Fruit fly (Drosophila melanogaster) whole organism, embryonic: ENCODE data around the gene Muc68D.

Experiments used
- Atf6 ChIP-seq: fragments of 200-800 bp; sonication (Bioruptor generic); IDR thresholded peaks from 2 replicates; pipeline ENCODE4 v1.3.6; 2022; ENCODE audit warnings: missing biosample characterization, missing genetic modification characterization
- Bteb2 ChIP-seq: fragments of 200-800 bp; sonication (Bioruptor generic); optimal IDR thresholded peaks from 2 replicates; lab custom pipeline; 2016; ENCODE audit warnings: missing biosample characterization, missing genetic modification characterization
- CG10209 ChIP-seq: fragments of 200-800 bp; sonication (Bioruptor generic); optimal IDR thresholded peaks from 3 replicates; lab custom pipeline; 2017; ENCODE audit warnings: missing biosample characterization, mild to moderate bottlenecking, missing genetic modification characterization, missing genetic modification reagents
- CG11456 ChIP-seq: fragments of 200-800 bp; sonication (Bioruptor generic); IDR thresholded peaks from 3 replicates; pipeline ENCODE4 v1.3.6; 2022; ENCODE audit warnings: missing biosample characterization, missing genetic modification characterization
- CG11504 ChIP-seq: fragments of 200-800 bp; sonication (Bioruptor generic); optimal IDR thresholded peaks from 3 replicates; lab custom pipeline; 2019; ENCODE audit warnings: missing biosample characterization, mild to moderate bottlenecking, missing genetic modification characterization, moderate library complexity
- CG11695 ChIP-seq: fragments of 200-800 bp; sonication (Bioruptor generic); IDR thresholded peaks from 3 replicates; pipeline ENCODE4 v1.3.6; 2022; ENCODE audit warnings: missing biosample characterization, missing genetic modification characterization
- CG12659 ChIP-seq: fragments of 200-800 bp; sonication (Bioruptor generic); optimal IDR thresholded peaks from 3 replicates; lab custom pipeline; 2017; ENCODE audit warnings: mild to moderate bottlenecking, missing biosample characterization, missing genetic modification reagents, missing genetic modification characterization
- CG12769 ChIP-seq: fragments of 200-800 bp; sonication (Bioruptor generic); optimal IDR thresholded peaks from 2 replicates; lab custom pipeline; 2019; ENCODE audit warnings: missing biosample characterization, mild to moderate bottlenecking, missing genetic modification characterization, moderate library complexity
- CG13296 ChIP-seq: fragments of 200-800 bp; sonication (Bioruptor generic); optimal IDR thresholded peaks from 3 replicates; lab custom pipeline; 2018; ENCODE audit warnings: missing biosample characterization, mild to moderate bottlenecking, missing genetic modification characterization
- CG13624 ChIP-seq: fragments of 200-800 bp; sonication (Bioruptor generic); optimal IDR thresholded peaks from 2 replicates; lab custom pipeline; 2016; ENCODE audit warnings: missing biosample characterization, missing genetic modification characterization
- CG14441 ChIP-seq: fragments of 200-800 bp; sonication (Bioruptor generic); IDR thresholded peaks from 2 replicates; pipeline ENCODE4 v1.3.6; 2022; ENCODE audit warnings: missing biosample characterization, missing genetic modification characterization
- CG1832 ChIP-seq: fragments of 200-800 bp; sonication (Bioruptor generic); optimal IDR thresholded peaks from 2 replicates; lab custom pipeline; 2017; ENCODE audit warnings: missing biosample characterization, mild to moderate bottlenecking, missing genetic modification characterization, inconsistent platforms
- CG18476 ChIP-seq: fragments of 200-800 bp; sonication (Bioruptor generic); optimal IDR thresholded peaks from 2 replicates; lab custom pipeline; 2016; ENCODE audit warnings: missing biosample characterization, mild to moderate bottlenecking, missing genetic modification characterization
- CG32532 ChIP-seq: fragments of 200-800 bp; sonication (Bioruptor generic); IDR thresholded peaks from 2 replicates; pipeline ENCODE4 v1.3.6; 2022; ENCODE audit warnings: missing biosample characterization, missing genetic modification characterization
- CG4820 ChIP-seq: fragments of 200-800 bp; sonication (Bioruptor generic); optimal IDR thresholded peaks from 3 replicates; lab custom pipeline; 2016; ENCODE audit warnings: missing biosample characterization, missing genetic modification characterization
- CG6272 ChIP-seq: fragments of 200-800 bp; sonication (Bioruptor generic); IDR thresholded peaks from 2 replicates; pipeline ENCODE4 v1.3.6; 2022; ENCODE audit warnings: missing biosample characterization, missing genetic modification characterization
- CG8478 ChIP-seq: fragments of >200 bp; optimal IDR thresholded peaks from 2 replicates; lab custom pipeline; 2018
- CG9817 ChIP-seq: fragments of 200-800 bp; sonication (Bioruptor generic); optimal IDR thresholded peaks from 2 replicates; lab custom pipeline; 2018; ENCODE audit warnings: missing biosample characterization, mild to moderate bottlenecking, missing genetic modification characterization, moderate library complexity
- CHES-1-like ChIP-seq: fragments of 200-800 bp; sonication (Bioruptor generic); optimal IDR thresholded peaks from 2 replicates; lab custom pipeline; 2016; ENCODE audit warnings: missing biosample characterization, missing genetic modification characterization
- Camta ChIP-seq: fragments of 200-800 bp; sonication (Bioruptor generic); optimal IDR thresholded peaks from 2 replicates; lab custom pipeline; 2016; ENCODE audit warnings: missing biosample characterization, missing genetic modification characterization
- Chrac-16 ChIP-seq: fragments of 200-800 bp; sonication (Bioruptor generic); optimal IDR thresholded peaks from 3 replicates; lab custom pipeline; 2016; ENCODE audit warnings: missing biosample characterization, missing genetic modification characterization
- CoRest ChIP-seq: fragments of 200-800 bp; sonication (Bioruptor generic); optimal IDR thresholded peaks from 3 replicates; lab custom pipeline; 2018; ENCODE audit warnings: missing biosample characterization, mild to moderate bottlenecking, missing genetic modification characterization, moderate library complexity
- CrebB ChIP-seq: fragments of 200-800 bp; sonication (Bioruptor generic); optimal IDR thresholded peaks from 3 replicates; lab custom pipeline; 2018; ENCODE audit warnings: missing biosample characterization, mild to moderate bottlenecking, missing genetic modification characterization
- Dip3 ChIP-seq: fragments of 200-800 bp; sonication (Bioruptor generic); optimal IDR thresholded peaks from 3 replicates; lab custom pipeline; 2016; ENCODE audit warnings: missing biosample characterization, missing genetic modification characterization
- E2f2 ChIP-seq: fragments of 200-800 bp; sonication (Bioruptor generic); IDR thresholded peaks from 2 replicates; pipeline ENCODE4 v1.3.6; 2022; ENCODE audit warnings: missing biosample characterization, missing genetic modification characterization
- H15 ChIP-seq: fragments of 200-800 bp; sonication (Bioruptor generic); IDR thresholded peaks from 3 replicates; pipeline ENCODE4 v1.3.6; 2022; ENCODE audit warnings: missing biosample characterization, missing genetic modification characterization
- Hand ChIP-seq: fragments of 200-800 bp; sonication (Bioruptor generic); optimal IDR thresholded peaks from 2 replicates; lab custom pipeline; 2017; ENCODE audit warnings: mild to moderate bottlenecking, missing biosample characterization, missing genetic modification reagents, missing genetic modification characterization
- Lpt ChIP-seq: fragments of >200 bp; optimal IDR thresholded peaks from 2 replicates; lab custom pipeline; 2018; ENCODE audit warnings: missing biosample characterization, missing genetic modification characterization
- Meics ChIP-seq: fragments of 200-800 bp; sonication (Bioruptor generic); optimal IDR thresholded peaks from 2 replicates; lab custom pipeline; 2017; ENCODE audit warnings: missing biosample characterization, mild to moderate bottlenecking, missing genetic modification characterization
- Pdp1 ChIP-seq, 2 experiments: fragments of 200-800 bp; sonication (Bioruptor generic); optimal IDR thresholded peaks; 3 replicates each; lab custom pipeline; 2016; ENCODE audit warnings: missing biosample characterization in 2 of 2, missing genetic modification characterization in 2 of 2, mild to moderate bottlenecking in 1 of 2, moderate library complexity in 1 of 2
- Rfx ChIP-seq: fragments of 200-800 bp; sonication (Bioruptor generic); IDR thresholded peaks from 2 replicates; pipeline ENCODE4 v1.3.6; 2022; ENCODE audit warnings: missing biosample characterization, missing genetic modification characterization
- Rx ChIP-seq: fragments of 200-800 bp; sonication (Bioruptor generic); IDR thresholded peaks from 2 replicates; pipeline ENCODE4 v1.3.6; 2022; ENCODE audit warnings: missing biosample characterization, missing genetic modification characterization
- Sox102F ChIP-seq: fragments of 200-800 bp; sonication (Bioruptor generic); optimal IDR thresholded peaks from 2 replicates; lab custom pipeline; 2018; ENCODE audit warnings: missing biosample characterization, mild to moderate bottlenecking, missing genetic modification characterization, moderate library complexity
- al ChIP-seq: fragments of 200-800 bp; sonication (Bioruptor generic); IDR thresholded peaks from 2 replicates; pipeline ENCODE4 v1.3.6; 2022; ENCODE audit warnings: missing biosample characterization, missing genetic modification characterization
- bcd ChIP-seq: fragments of 200-800 bp; sonication (Bioruptor generic); optimal IDR thresholded peaks from 2 replicates; lab custom pipeline; 2017; ENCODE audit warnings: missing biosample characterization, mild to moderate bottlenecking, missing genetic modification characterization
- caup ChIP-seq: fragments of 200-800 bp; sonication (Bioruptor generic); optimal IDR thresholded peaks from 3 replicates; lab custom pipeline; 2017; ENCODE audit warnings: missing biosample characterization, mild to moderate bottlenecking, missing genetic modification characterization, moderate library complexity; ENCODE audit not compliant: severe bottlenecking
- dpn ChIP-seq, 2 experiments: fragments of 200-800 bp; sonication (Bioruptor generic); optimal IDR thresholded peaks; 3 replicates each; lab custom pipeline; 2016; ENCODE audit warnings: missing biosample characterization in 2 of 2, missing genetic modification characterization in 2 of 2
- fd96Cb ChIP-seq: fragments of 200-800 bp; sonication (Bioruptor generic); optimal IDR thresholded peaks from 2 replicates; lab custom pipeline; 2018; ENCODE audit warnings: missing biosample characterization, mild to moderate bottlenecking, missing genetic modification characterization, moderate library complexity
- grau ChIP-seq: fragments of 200-800 bp; optimal IDR thresholded peaks from 3 replicates; lab custom pipeline; 2019; ENCODE audit warnings: missing biosample characterization, mild to moderate bottlenecking, missing genetic modification characterization, moderate library complexity
- ken ChIP-seq: fragments of 200-800 bp; sonication (Bioruptor generic); IDR thresholded peaks from 3 replicates; pipeline ENCODE4 v1.3.6; 2022; ENCODE audit warnings: missing biosample characterization, missing genetic modification characterization
- maf-S ChIP-seq: fragments of 200-800 bp; sonication (Bioruptor generic); optimal IDR thresholded peaks from 2 replicates; lab custom pipeline; 2016; ENCODE audit warnings: missing biosample characterization, missing genetic modification characterization
- phol ChIP-seq: fragments of 200-800 bp; sonication (Bioruptor generic); optimal IDR thresholded peaks from 3 replicates; lab custom pipeline; 2018; ENCODE audit warnings: missing biosample characterization, mild to moderate bottlenecking, missing genetic modification characterization, moderate library complexity
- pum ChIP-seq: fragments of 200-800 bp; sonication (Bioruptor generic); optimal IDR thresholded peaks from 2 replicates; lab custom pipeline; 2016; ENCODE audit warnings: missing biosample characterization, missing genetic modification characterization
- sd ChIP-seq: fragments of 200-800 bp; sonication (Bioruptor generic); optimal IDR thresholded peaks from 3 replicates; lab custom pipeline; 2018; ENCODE audit warnings: missing biosample characterization, mild to moderate bottlenecking, missing genetic modification characterization, moderate library complexity
- sens ChIP-seq: fragments of 200-800 bp; sonication (Bioruptor generic); peaks from one replicate; lab custom pipeline; 2016; ENCODE audit warnings: missing biosample characterization, missing genetic modification characterization
- seq ChIP-seq: fragments of 200-800 bp; sonication (Bioruptor generic); IDR thresholded peaks from 2 replicates; pipeline ENCODE4 v1.3.6; 2022; ENCODE audit warnings: missing biosample characterization, missing genetic modification characterization
- so ChIP-seq: fragments of 200-800 bp; sonication (Bioruptor generic); IDR thresholded peaks from 3 replicates; pipeline ENCODE4 v1.3.6; 2022; ENCODE audit warnings: missing biosample characterization, missing genetic modification characterization
- sob ChIP-seq: fragments of 200-800 bp; sonication (Bioruptor generic); IDR thresholded peaks from 2 replicates; pipeline ENCODE4 v1.3.6; 2022; ENCODE audit warnings: missing biosample characterization, missing genetic modification characterization
- ssp ChIP-seq: fragments of 200-800 bp; sonication (Bioruptor generic); IDR thresholded peaks from 2 replicates; pipeline ENCODE4 v1.3.6; 2022; ENCODE audit warnings: missing biosample characterization, missing genetic modification characterization
- unc-4 ChIP-seq: fragments of 200-800 bp; sonication (Bioruptor generic); IDR thresholded peaks from 2 replicates; pipeline ENCODE4 v1.3.6; 2022; ENCODE audit warnings: missing biosample characterization, missing genetic modification characterization; ENCODE audit not compliant: partially characterized antibody
- wdn ChIP-seq: fragments of 200-800 bp; sonication (Bioruptor generic); IDR thresholded peaks from 2 replicates; pipeline ENCODE4 v1.3.6; 2022; ENCODE audit warnings: missing biosample characterization, missing genetic modification characterization

Muc68D gene

DNA sequence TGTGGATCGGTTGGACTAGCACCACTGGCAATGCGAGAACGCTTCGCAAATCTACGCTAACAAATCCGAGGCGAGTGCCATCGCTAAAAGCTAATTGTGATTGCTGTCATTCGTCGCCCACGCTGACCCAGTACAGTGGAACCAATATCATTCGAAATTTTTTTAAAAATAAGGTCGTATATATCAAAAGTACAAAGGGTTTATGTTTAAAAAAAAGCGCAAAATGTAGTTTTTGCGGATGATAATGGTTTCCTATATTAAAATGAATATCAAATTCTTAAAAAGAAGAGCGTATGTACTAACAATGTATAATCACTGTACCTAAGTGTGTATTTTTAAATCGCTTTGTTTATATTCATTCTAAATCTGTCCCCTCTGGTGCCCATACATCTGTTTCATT is 13.3 kb upstream of the Muc68D start (continued):
- TF ChIP-seq caup = peak; percentile 18
- peak; percentile 35 for TF ChIP-seq CG13624 (GFP tag; lab: Kevin White, UChicago)
- peak; percentile 62; the same call in 1 of the 2 replicates for TF ChIP-seq sob (GFP tag; lab: Robert Waterston, UW)
- TF ChIP-seq Meics (GFP tag; lab: Kevin White, UChicago) = peak; percentile 68
- TF ChIP-seq unc-4 = no peak
- TF ChIP-seq CHES-1-like (GFP tag; lab: Kevin White, UChicago) = no peak
- TF ChIP-seq Chrac-16 = peak; percentile 13
- peak; percentile 18 for TF ChIP-seq Dip3 (GFP tag; lab: Kevin White, UChicago)
- peak; percentile 19 for TF ChIP-seq Camta (GFP tag; lab: Kevin White, UChicago)
- TF ChIP-seq Rx = no peak
- TF ChIP-seq CrebB (tag; lab: Kevin White, UChicago) = no peak
- peak; percentile 40; the same call in 1 of the 3 replicates for TF ChIP-seq CG11695 (GFP tag; lab: Robert Waterston, UW)
- TF ChIP-seq wdn (GFP tag; lab: Robert Waterston, UW) = peak; percentile 50; the same call in 1 of the 2 replicates
- TF ChIP-seq phol (tag; lab: Kevin White, UChicago) = peak; percentile 33
- 0 out of 3 replicates have a peak, but pooled peaks have one; percentile 42 for TF ChIP-seq so (GFP tag; lab: Robert Waterston, UW)
- peak in 1 of 2 experiments; percentile 23 for TF ChIP-seq dpn (GFP tag; optimal IDR thresholded peaks at IDR 0.05; lab: Kevin White, UChicago)
- peak; percentile 79 for TF ChIP-seq Rfx (GFP tag; lab: Robert Waterston, UW)
- TF ChIP-seq Pdp1 (GFP tag; optimal IDR thresholded peaks at IDR 0.05; lab: Kevin White, UChicago) = peak in 1 of 2 experiments; percentile 7
- TF ChIP-seq seq (GFP tag; lab: Robert Waterston, UW) = peak; percentile 62; the same call in 1 of the 2 replicates
- TF ChIP-seq CoRest (tag; lab: Kevin White, UChicago) = peak; percentile 59
- peak; percentile 74 for TF ChIP-seq Sox102F (GFP tag; lab: Kevin White, UChicago)
- TF ChIP-seq CG1832 (GFP tag; lab: Kevin White, UChicago) = no peak
- peak; percentile 58 for TF ChIP-seq CG9817 (tag; lab: Kevin White, UChicago)
- TF ChIP-seq ken (GFP tag; lab: Robert Waterston, UW) = no peak
- TF ChIP-seq sens (GFP tag; lab: Kevin White, UChicago) = peak; percentile 60
- TF ChIP-seq Lpt = no peak
- TF ChIP-seq CG14441 (GFP tag; lab: Robert Waterston, UW) = peak; percentile 65
- TF ChIP-seq CG12659 (GFP tag; lab: Kevin White, UChicago) = peak; percentile 45
- peak; percentile 40; the same call in 1 of the 2 replicates for TF ChIP-seq Atf6 (GFP tag; lab: Robert Waterston, UW)
- peak; percentile 48 for TF ChIP-seq bcd
- TF ChIP-seq Bteb2 (GFP tag; lab: Kevin White, UChicago) = peak; percentile 15
- no peak for TF ChIP-seq CG11504 (tag; lab: Kevin White, UChicago)
- peak; percentile 29 for TF ChIP-seq CG10209 (GFP tag; lab: Kevin White, UChicago)
- TF ChIP-seq E2f2 = peak; percentile 38; the same call in 1 of the 2 replicates
- TF ChIP-seq Hand = no peak
- peak; percentile 51; the same call in 2 of the 3 replicates for TF ChIP-seq H15 (GFP tag; lab: Robert Waterston, UW)
- TF ChIP-seq CG12769 (tag; lab: Kevin White, UChicago) = no peak
- 0 out of 2 replicates have a peak, but pooled peaks have one; percentile 9 for TF ChIP-seq ssp
- TF ChIP-seq CG32532 = peak; percentile 78
- TF ChIP-seq maf-S (GFP tag; lab: Kevin White, UChicago) = no peak
- peak; percentile 61 for TF ChIP-seq al (GFP tag; lab: Robert Waterston, UW)
- no peak for TF ChIP-seq sd (tag; lab: Kevin White, UChicago)
- TF ChIP-seq CG4820 (GFP tag; lab: Kevin White, UChicago) = peak; percentile 5
- peak; percentile 49; the same call in 2 of the 3 replicates for TF ChIP-seq CG11456 (GFP tag; lab: Robert Waterston, UW)
- peak; percentile 25 for TF ChIP-seq fd96Cb (tag; lab: Kevin White, UChicago)
- peak; percentile 10 for TF ChIP-seq CG18476 (GFP tag; lab: Kevin White, UChicago)
- peak; percentile 0 for TF ChIP-seq pum (GFP tag; lab: Kevin White, UChicago)
- no peak for TF ChIP-seq CG8478
- peak; percentile 60 for TF ChIP-seq CG13296 (GFP tag; lab: Kevin White, UChicago)
- TF ChIP-seq grau (tag; lab: Kevin White, UChicago) = peak; percentile 82
- no peak for TF ChIP-seq CG6272
